Worm (Caenorhabditis elegans) whole organism, young adult: Measurements from ENCODE around the gene C34E7.3.

ENCODE experiments used
- B0019.2 ChIP-seq: fragments of 200-800 bp; sonication (Bioruptor generic); conservative IDR thresholded peaks from 2 replicates; pipeline ENCODE4 v1.3.6; 2022; ENCODE audit warnings: missing genetic modification reagents, missing genetic modification characterization, missing compliant biosample characterization
- B0035.1 ChIP-seq: sonication (generic microtip); optimal IDR thresholded peaks from 2 replicates; lab custom pipeline; 2016; ENCODE audit warnings: missing genetic modification characterization, mild to moderate bottlenecking, missing compliant biosample characterization, missing genotype, missing genetic modification reagents
- D2030.7 ChIP-seq: fragments of 200-800 bp; sonication (Bioruptor generic); IDR thresholded peaks from 2 replicates; pipeline ENCODE4 v1.3.6; 2022; ENCODE audit warnings: missing genetic modification reagents, missing genetic modification characterization, missing compliant biosample characterization
- F10E7.11 ChIP-seq: sonication (generic microtip); optimal IDR thresholded peaks from 2 replicates; lab custom pipeline; 2017; ENCODE audit warnings: mild to moderate bottlenecking, missing genetic modification characterization, moderate library complexity, missing compliant biosample characterization
- F39B2.1 ChIP-seq: fragments of 200-800 bp; sonication (Bioruptor generic); IDR thresholded peaks from 2 replicates; pipeline ENCODE4 v1.3.6; 2022; ENCODE audit warnings: missing genetic modification reagents, missing genetic modification characterization, missing compliant biosample characterization
- F55B11.4 ChIP-seq: sonication (generic microtip); optimal IDR thresholded peaks from 2 replicates; lab custom pipeline; 2016; ENCODE audit warnings: missing compliant biosample characterization, missing genetic modification characterization, borderline replicate concordance; ENCODE audit not compliant: insufficient read depth
- F57A8.1 ChIP-seq: fragments of 200-800 bp; sonication (Bioruptor generic); optimal IDR thresholded peaks from 2 replicates; lab custom pipeline; 2018; ENCODE audit warnings: mild to moderate bottlenecking, missing genetic modification characterization, moderate library complexity, missing compliant biosample characterization
- K11D2.4 ChIP-seq: fragments of 200-800 bp; sonication (Bioruptor generic); IDR thresholded peaks from 2 replicates; pipeline ENCODE4 v1.3.6; 2022; ENCODE audit warnings: missing genetic modification reagents, missing genetic modification characterization, missing compliant biosample characterization
- K12H6.12 ChIP-seq: fragments of 200-800 bp; sonication (Bioruptor generic); optimal IDR thresholded peaks from 2 replicates; lab custom pipeline; 2018; ENCODE audit warnings: mild to moderate bottlenecking, missing genetic modification characterization, missing compliant biosample characterization
- T07F8.4 ChIP-seq: sonication (generic microtip); optimal IDR thresholded peaks from 2 replicates; lab custom pipeline; 2016; ENCODE audit warnings: mild to moderate bottlenecking, missing genetic modification characterization, moderate library complexity, missing compliant biosample characterization
- Y53G8AR.9 ChIP-seq: fragments of 200-800 bp; sonication (Bioruptor generic); conservative IDR thresholded peaks from 2 replicates; pipeline ENCODE4 v1.3.6; 2022; ENCODE audit warnings: missing genetic modification reagents, missing genetic modification characterization, missing compliant biosample characterization
- akir-1 ChIP-seq: fragments of 200-800 bp; sonication (Bioruptor generic); optimal IDR thresholded peaks from 2 replicates; lab custom pipeline; 2018; ENCODE audit warnings: mild to moderate bottlenecking, missing genetic modification characterization, moderate library complexity, missing compliant biosample characterization
- atf-7 ChIP-seq: sonication (generic microtip); optimal IDR thresholded peaks from 2 replicates; lab custom pipeline; 2017; ENCODE audit warnings: mild to moderate bottlenecking, missing genetic modification characterization, missing compliant biosample characterization
- attf-3 ChIP-seq: fragments of 200-800 bp; sonication (Bioruptor generic); conservative IDR thresholded peaks from 2 replicates; pipeline ENCODE4 v1.3.6; 2022; ENCODE audit warnings: missing genetic modification reagents, missing genetic modification characterization, missing compliant biosample characterization
- bed-2 ChIP-seq: fragments of 200-800 bp; sonication (Bioruptor generic); IDR thresholded peaks from 2 replicates; pipeline ENCODE4 v1.3.6; 2022; ENCODE audit warnings: missing genetic modification reagents, missing genetic modification characterization, missing compliant biosample characterization
- cebp-1 ChIP-seq, 2 experiments: fragments of 200-800 bp in 1 of 2; sonication (Bioruptor generic) in 1 of 2; sonication (generic microtip) in 1 of 2; IDR thresholded peaks in 1 of 2; optimal IDR thresholded peaks in 1 of 2; 2 replicates each; pipeline versions ENCODE4 v1.3.6 to Lab custom; 2017 to 2022; ENCODE audit warnings: missing compliant biosample characterization in 2 of 2, missing genetic modification characterization in 2 of 2, mild to moderate bottlenecking in 1 of 2, missing genetic modification reagents in 1 of 2, moderate library complexity in 1 of 2
- ceh-40 ChIP-seq: fragments of 200-800 bp; sonication (Bioruptor generic); IDR thresholded peaks from 2 replicates; pipeline ENCODE4 v1.3.6; 2022; ENCODE audit warnings: missing genetic modification characterization, missing compliant biosample characterization
- ceh-58 ChIP-seq: fragments of 200-800 bp; sonication (Bioruptor generic); IDR thresholded peaks from 2 replicates; pipeline ENCODE4 v1.3.6; 2022; ENCODE audit warnings: missing genetic modification characterization, missing compliant biosample characterization
- dpl-1 ChIP-seq: fragments of 150-350 bp; optimal IDR thresholded peaks from 2 replicates; lab custom pipeline; 2014; ENCODE audit warnings: missing biosample characterization, missing genetic modification reagents, missing genetic modification characterization
- egl-18 ChIP-seq: fragments of 200-800 bp; sonication (Bioruptor generic); IDR thresholded peaks from 2 replicates; pipeline ENCODE4 v1.3.6; 2022; ENCODE audit warnings: missing genetic modification reagents, missing genetic modification characterization, missing compliant biosample characterization
- egl-44 ChIP-seq: fragments of 200-800 bp; sonication (Bioruptor generic); IDR thresholded peaks from 2 replicates; pipeline ENCODE4 v1.3.6; 2022; ENCODE audit warnings: missing genetic modification reagents, missing genetic modification characterization, missing compliant biosample characterization
- ekl-4 ChIP-seq: fragments of 200-800 bp; sonication (Bioruptor generic); IDR thresholded peaks from 2 replicates; pipeline ENCODE4 v1.3.6; 2022; ENCODE audit warnings: missing genetic modification reagents, missing genetic modification characterization, missing compliant biosample characterization
- hlh-26 ChIP-seq: fragments of 200-800 bp; sonication (Bioruptor generic); conservative IDR thresholded peaks from 2 replicates; pipeline ENCODE4 v1.3.6; 2022; ENCODE audit warnings: missing genetic modification reagents, missing genetic modification characterization, missing compliant biosample characterization
- hmg-1.2 ChIP-seq: fragments of 200-800 bp; sonication (Bioruptor generic); IDR thresholded peaks from 2 replicates; pipeline ENCODE4 v1.3.6; 2022; ENCODE audit warnings: missing genetic modification reagents, missing genetic modification characterization, missing compliant biosample characterization
- hmg-20 ChIP-seq: fragments of 200-800 bp; sonication (Bioruptor generic); IDR thresholded peaks from 2 replicates; pipeline ENCODE4 v1.3.6; 2022; ENCODE audit warnings: missing genetic modification reagents, missing genetic modification characterization, missing compliant biosample characterization
- lin-26 ChIP-seq: fragments of 200-800 bp; sonication (Bioruptor generic); IDR thresholded peaks from 2 replicates; pipeline ENCODE4 v1.3.6; 2022; ENCODE audit warnings: missing genetic modification reagents, missing genetic modification characterization, missing compliant biosample characterization
- lin-35 ChIP-seq, 3 experiments: fragments of 150-350 bp in 2 of 3; sonication (generic microtip) in 1 of 3; optimal IDR thresholded peaks; 2 replicates each; lab custom pipeline; 2014 to 2018; ENCODE audit warnings: missing biosample characterization in 3 of 3, missing genetic modification characterization in 3 of 3, missing genetic modification reagents in 3 of 3
- madf-10 ChIP-seq: sonication (generic microtip); optimal IDR thresholded peaks from 2 replicates; lab custom pipeline; 2016; ENCODE audit warnings: mild to moderate bottlenecking, missing genetic modification characterization, missing compliant biosample characterization
- madf-6 ChIP-seq: fragments of 200-800 bp; sonication (Bioruptor generic); IDR thresholded peaks from 2 replicates; pipeline ENCODE4 v1.3.6; 2022; ENCODE audit warnings: missing genetic modification reagents, missing genetic modification characterization, missing compliant biosample characterization
- mel-28 ChIP-seq: sonication (generic microtip); optimal IDR thresholded peaks from 2 replicates; lab custom pipeline; 2016; ENCODE audit warnings: borderline replicate concordance, mild to moderate bottlenecking, missing genetic modification characterization, missing compliant biosample characterization
- nhr-179 ChIP-seq: sonication (generic microtip); optimal IDR thresholded peaks from 2 replicates; lab custom pipeline; 2016; ENCODE audit warnings: mild to moderate bottlenecking, missing genetic modification characterization, missing compliant biosample characterization
- nhr-80 ChIP-seq: sonication (generic microtip); optimal IDR thresholded peaks from 2 replicates; lab custom pipeline; 2016; ENCODE audit warnings: missing genetic modification characterization, missing compliant biosample characterization
- nhr-90 ChIP-seq: sonication (generic microtip); optimal IDR thresholded peaks from 2 replicates; lab custom pipeline; 2016; ENCODE audit warnings: missing genotype, mild to moderate bottlenecking, missing genetic modification characterization, missing compliant biosample characterization
- sea-2 ChIP-seq: fragments of 200-800 bp; sonication (Bioruptor generic); IDR thresholded peaks from 2 replicates; pipeline ENCODE4 v1.3.6; 2022; ENCODE audit warnings: missing genetic modification characterization, missing compliant biosample characterization
- zfh-2 ChIP-seq: fragments of 200-800 bp; sonication (Bioruptor generic); conservative IDR thresholded peaks from 2 replicates; pipeline ENCODE4 v1.3.6; 2022; ENCODE audit warnings: missing genetic modification reagents, missing genetic modification characterization, missing compliant biosample characterization
- zim-3 ChIP-seq: sonication (generic microtip); optimal IDR thresholded peaks from 2 replicates; lab custom pipeline; 2017; ENCODE audit warnings: mild to moderate bottlenecking, missing genetic modification characterization, moderate library complexity, missing compliant biosample characterization

C34E7.3 gene

DNA sequence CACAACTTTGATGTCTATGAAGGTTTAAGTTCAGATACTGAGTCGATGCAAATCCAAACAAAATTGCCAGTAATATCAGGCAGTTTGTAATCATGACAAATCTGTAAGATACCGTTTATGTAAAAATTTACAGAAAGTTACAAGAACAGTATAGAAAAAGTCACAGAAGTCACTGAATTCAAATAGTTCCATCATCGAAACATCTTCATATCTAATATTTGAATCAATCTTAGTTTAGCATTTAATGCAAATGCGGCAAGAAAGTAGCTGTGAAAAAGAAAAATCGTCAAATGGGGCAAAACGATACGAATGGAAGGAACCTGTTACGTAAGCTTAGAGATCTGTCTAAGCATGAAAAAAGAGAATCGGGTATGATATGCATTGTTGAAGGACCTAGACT lies 13.1 kb downstream of the C34E7.3 start, which contains the start of gene gmap-2:
TSS of gene gmap-2 (minus strand) at position 101 of the 400 bp plus-strand sequence.
- TF ChIP-seq madf-10 (tag; lab: Kevin White, UChicago) (no peak), atf-7 (no peak), egl-18 (GFP tag; lab: Robert Waterston, UW) (no peak), mel-28 (tag; lab: Kevin White, UChicago) (no peak), zfh-2 (GFP tag; lab: Robert Waterston, UW) (no peak), egl-44 (GFP tag; lab: Robert Waterston, UW) (no peak), F55B11.4 (no peak), hmg-20 (GFP tag; lab: Robert Waterston, UW) (no peak), T07F8.4 (tag; lab: Kevin White, UChicago) (no peak), attf-3 (no peak)

DNA sequence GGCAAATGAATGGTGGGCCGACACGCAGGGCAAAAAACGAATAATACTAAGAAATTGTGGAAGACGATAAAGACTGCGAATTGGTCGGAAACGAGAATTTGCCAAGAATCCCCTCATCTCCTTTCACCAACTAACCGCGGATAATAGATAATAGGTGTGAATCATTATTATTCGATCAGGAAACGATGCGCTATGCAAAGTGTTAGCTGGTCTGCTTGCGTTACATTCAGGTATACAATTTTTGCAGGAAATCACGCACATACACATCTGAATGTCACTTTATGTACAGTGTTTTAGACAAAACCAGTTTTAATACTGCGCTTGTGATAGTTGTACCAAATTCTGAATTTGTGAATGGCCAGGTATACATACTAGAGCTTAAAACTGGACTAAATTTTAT lies 14.6 kb downstream of the C34E7.3 start:
- TF ChIP-seq akir-1 (GFP tag; lab: Kevin White, UChicago) (no peak), F39B2.1 (GFP tag; lab: Robert Waterston, UW) (no peak), madf-6 (no peak), nhr-179 (tag; lab: Kevin White, UChicago) (no peak), bed-2 (GFP tag; lab: Robert Waterston, UW) (no peak), ceh-58 (GFP tag; lab: Robert Waterston, UW) (no peak), ekl-4 (GFP tag; lab: Robert Waterston, UW) (no peak), cebp-1 (GFP tag; IDR thresholded peaks at IDR 0.05; lab: Robert Waterston, UW) (no peak), cebp-1 (tag; optimal IDR thresholded peaks at IDR 0.05; lab: Kevin White, UChicago) (no peak), ceh-40 (GFP tag; lab: Robert Waterston, UW) (no peak), lin-35 (GFP tag; optimal IDR thresholded peaks at IDR 0.05; lab: Kevin White, UChicago) (no peak)

DNA sequence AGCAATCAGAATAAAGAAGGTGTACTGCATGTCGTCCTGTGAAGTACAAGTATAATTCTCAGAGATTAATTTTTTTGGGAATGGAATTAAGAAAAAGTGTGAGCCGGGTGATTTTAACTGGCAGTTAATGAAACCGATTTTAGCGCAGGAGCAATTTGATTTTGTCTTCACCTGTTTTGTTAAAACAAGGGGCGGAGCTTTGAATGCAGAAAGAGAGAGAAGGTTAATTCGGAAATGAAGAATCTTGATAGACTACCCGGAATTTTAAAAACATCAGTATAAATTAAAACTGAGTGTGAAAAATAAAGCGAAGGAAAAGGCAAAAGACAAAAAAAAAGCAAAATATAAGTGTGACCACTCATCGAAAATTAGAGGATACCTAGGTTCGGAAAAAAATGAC lies 16.5 kb downstream of the C34E7.3 start, which contains the start of gene C05E7.3:
TSS of gene C05E7.3 (minus strand) at position 101 of the 400 bp plus-strand sequence.
- TF ChIP-seq Y53G8AR.9 (no peak), hlh-26 (GFP tag; lab: Robert Waterston, UW) (no peak), nhr-80 (tag; lab: Kevin White, UChicago) (no peak)
- TF ChIP-seq, all 124 proteins: peak for 0

DNA sequence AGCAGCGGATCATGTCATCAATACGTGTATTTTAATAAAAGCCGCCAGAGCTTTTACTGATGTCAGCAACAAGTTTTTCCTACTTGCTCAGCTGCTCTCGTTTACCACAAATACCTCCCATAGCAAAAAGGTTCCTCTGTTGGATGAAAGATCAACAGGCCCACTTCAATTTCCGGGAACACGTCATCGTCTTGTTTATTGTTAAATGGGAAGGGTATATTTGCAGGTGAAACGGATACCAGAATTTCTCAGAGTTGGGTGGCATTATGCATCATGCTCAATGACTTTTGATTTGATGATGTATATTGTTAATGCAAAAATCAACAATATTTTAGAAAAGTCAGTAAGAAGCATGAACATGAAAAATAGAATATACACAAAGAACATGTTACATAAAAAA lies 21.1 kb downstream of the C34E7.3 start:
- no peak for TF ChIP-seq sea-2
- no peak for TF ChIP-seq lin-26 (GFP tag; lab: Robert Waterston, UW)
- no peak for TF ChIP-seq B0019.2 (GFP tag; lab: Robert Waterston, UW)
- TF ChIP-seq K12H6.12 (tag; lab: Kevin White, UChicago): no peak
- TF ChIP-seq Y53G8AR.9: no peak
- no peak for TF ChIP-seq zim-3 (tag; lab: Kevin White, UChicago)
- no peak for TF ChIP-seq K11D2.4 (GFP tag; lab: Robert Waterston, UW)
- no peak for TF ChIP-seq F57A8.1 (GFP tag; lab: Kevin White, UChicago)
- no peak for TF ChIP-seq mel-28 (tag; lab: Kevin White, UChicago)
- no peak for TF ChIP-seq F10E7.11 (tag; lab: Kevin White, UChicago)
- TF ChIP-seq B0035.1 (tag; lab: Kevin White, UChicago): no peak
- TF ChIP-seq atf-7: no peak
- TF ChIP-seq D2030.7: no peak
- TF ChIP-seq lin-35 (GFP tag; optimal IDR thresholded peaks at IDR 0.05; lab: Kevin White, UChicago): no peak
- TF ChIP-seq dpl-1 (GFP tag; lab: Kevin White, UChicago): no peak
- no peak for TF ChIP-seq nhr-90 (tag; lab: Kevin White, UChicago)
- TF ChIP-seq zfh-2 (GFP tag; lab: Robert Waterston, UW): no peak
- no peak for TF ChIP-seq ceh-58 (GFP tag; lab: Robert Waterston, UW)
- no peak for TF ChIP-seq hmg-1.2 (GFP tag; lab: Robert Waterston, UW)
